Worm (Caenorhabditis elegans) whole organism, L3 larva: Measurements from ENCODE around the gene K02E2.1.

Experiments used
- ama-1 ChIP-seq: fragments of 150-350 bp; optimal IDR thresholded peaks from 2 replicates; lab custom pipeline; 2018
- ceh-82 ChIP-seq: fragments of 150-350 bp; optimal IDR thresholded peaks from 2 replicates; lab custom pipeline; 2014; ENCODE audit warnings: missing biosample characterization, missing genetic modification characterization
- egl-27 ChIP-seq: sonication (generic microtip); optimal IDR thresholded peaks from 4 replicates; lab custom pipeline; 2017; ENCODE audit warnings: missing biosample characterization, missing genetic modification reagents, missing genetic modification characterization
- elt-1 ChIP-seq: fragments of 150-350 bp; optimal IDR thresholded peaks from 2 replicates; lab custom pipeline; 2014; ENCODE audit warnings: missing biosample characterization, missing genetic modification characterization
- fkh-10 ChIP-seq: sonication (generic microtip); optimal IDR thresholded peaks from 2 replicates; lab custom pipeline; 2017; ENCODE audit warnings: missing biosample characterization, missing genetic modification reagents, missing genetic modification characterization
- mdl-1 ChIP-seq: fragments of 150-350 bp; optimal IDR thresholded peaks from 2 replicates; lab custom pipeline; 2014; ENCODE audit warnings: missing biosample characterization, missing genetic modification characterization
- nhr-11 ChIP-seq: fragments of 150-350 bp; optimal IDR thresholded peaks from 2 replicates; lab custom pipeline; 2014; ENCODE audit warnings: missing biosample characterization, missing genetic modification characterization
- nhr-23 ChIP-seq: fragments of 150-350 bp; optimal IDR thresholded peaks from 2 replicates; lab custom pipeline; 2014; ENCODE audit warnings: missing biosample characterization, missing genetic modification reagents, missing genetic modification characterization
- nhr-237 ChIP-seq: fragments of 150-350 bp; optimal IDR thresholded peaks from 2 replicates; lab custom pipeline; 2014; ENCODE audit warnings: missing biosample characterization, missing genetic modification characterization
- nhr-28 ChIP-seq: fragments of 150-350 bp; optimal IDR thresholded peaks from 2 replicates; lab custom pipeline; 2014; ENCODE audit warnings: missing biosample characterization, missing genetic modification characterization
- nhr-67 ChIP-seq: fragments of 150-350 bp; optimal IDR thresholded peaks from 2 replicates; lab custom pipeline; 2014; ENCODE audit warnings: missing biosample characterization, missing genetic modification characterization
- pqm-1 ChIP-seq: fragments of 150-350 bp; optimal IDR thresholded peaks from 2 replicates; lab custom pipeline; 2017; ENCODE audit warnings: missing biosample characterization, missing genetic modification characterization, inconsistent platforms
- skn-1 ChIP-seq: fragments of 150-350 bp; optimal IDR thresholded peaks from 2 replicates; lab custom pipeline; 2014; ENCODE audit warnings: missing biosample characterization, missing genetic modification characterization

DNA sequence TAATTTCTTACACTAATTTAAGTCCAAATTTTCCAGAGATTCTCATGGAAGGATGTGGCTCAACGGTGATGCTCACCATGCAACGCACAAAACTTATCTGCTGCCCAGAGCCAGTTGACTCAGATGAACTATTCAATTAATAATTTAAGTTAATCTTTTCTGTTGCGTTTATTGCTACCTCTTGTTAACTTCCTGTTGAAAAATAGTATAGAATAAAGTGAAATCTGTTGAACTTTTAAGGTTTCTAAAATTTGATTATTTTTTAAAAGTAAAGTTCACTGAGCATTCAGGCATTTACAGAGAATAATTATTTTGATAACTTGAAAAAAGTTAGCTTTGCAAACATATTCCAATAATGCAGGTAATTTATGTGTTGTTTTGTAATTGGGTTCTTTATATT is 24.8 kb downstream of the K02E2.1 start:
- TF ChIP-seq pqm-1, result no peak
- no peak for TF ChIP-seq nhr-23 (tag; lab: Kevin White, UChicago)
- TF ChIP-seq nhr-67 (tag; lab: Kevin White, UChicago), result no peak
- no peak for TF ChIP-seq ama-1 (lab: Kevin White, UChicago)
- no peak for TF ChIP-seq fkh-10 (GFP tag; lab: Kevin White, UChicago)
- no peak for TF ChIP-seq nhr-237 (tag; lab: Kevin White, UChicago)
- no peak for TF ChIP-seq skn-1 (tag; lab: Kevin White, UChicago)
- no peak for TF ChIP-seq nhr-28 (tag; lab: Kevin White, UChicago)
- TF ChIP-seq ceh-82 (tag; lab: Kevin White, UChicago), result no peak
- TF ChIP-seq egl-27, result no peak
- TF ChIP-seq nhr-11 (tag; lab: Kevin White, UChicago), result no peak
- no peak for TF ChIP-seq mdl-1 (tag; lab: Kevin White, UChicago)
- TF ChIP-seq elt-1 (tag; lab: Kevin White, UChicago), result no peak
